Worm (Caenorhabditis elegans): ENCODE data around the gene Y57A10A.2.

- TF ChIP-seq pag-3 (tag; optimal IDR thresholded peaks at IDR 0.05; ENCODE audit: borderline replicate concordance, insufficient read depth) (no peak), nhr-237 (tag; optimal IDR thresholded peaks at IDR 0.05) (no peak)
Observed at ce11 chrII:12147331-12147730, at the start of gene Y57A10A.2.
